Worm (Caenorhabditis elegans) whole organism, early embryonic: ENCODE data around the gene gas-1.

Source experiments
- ceh-36 ChIP-seq: sonication (generic microtip); optimal IDR thresholded peaks from 2 replicates; lab custom pipeline; 2016; ENCODE audit warnings: missing genetic modification characterization, inconsistent platforms, missing compliant biosample characterization
- sea-1 ChIP-seq: fragments of 200-800 bp; sonication (Bioruptor generic); conservative IDR thresholded peaks from 2 replicates; pipeline ENCODE4 v1.3.6; 2022; ENCODE audit warnings: missing genetic modification characterization, missing compliant biosample characterization

ce11 chrX:15576942-15577341, 13.3 kb downstream of the gas-1 start, which contains the start of gene K09A9.6:
- TF ChIP-seq ceh-36 (tag; lab: Kevin White, UChicago) (no peak), sea-1 (GFP tag; lab: Robert Waterston, UW) (no peak)
